Fruit fly (Drosophila melanogaster) whole organism: ENCODE measurements around the gene CG9961.

Experiments
- CG8478 ChIP-seq: fragments of >200 bp; optimal IDR thresholded peaks from 2 replicates; lab custom pipeline; 2018; ENCODE audit warnings: inconsistent platforms
- Dll ChIP-seq: fragments of >200 bp; optimal IDR thresholded peaks from 2 replicates; lab custom pipeline; 2017
- EcR ChIP-seq, 2 experiments: fragments of >200 bp; optimal IDR thresholded peaks; 2 replicates each; lab custom pipeline; 2017; ENCODE audit warnings: missing biosample characterization in 2 of 2, missing genetic modification characterization in 2 of 2, missing genetic modification reagents in 2 of 2
- psq ChIP-seq: fragments of >200 bp; optimal IDR thresholded peaks from 2 replicates; lab custom pipeline; 2017
- usp ChIP-seq: fragments of >200 bp; optimal IDR thresholded peaks from 2 replicates; lab custom pipeline; 2017; ENCODE audit warnings: missing biosample characterization, missing genetic modification characterization, mixed read lengths

DNA sequence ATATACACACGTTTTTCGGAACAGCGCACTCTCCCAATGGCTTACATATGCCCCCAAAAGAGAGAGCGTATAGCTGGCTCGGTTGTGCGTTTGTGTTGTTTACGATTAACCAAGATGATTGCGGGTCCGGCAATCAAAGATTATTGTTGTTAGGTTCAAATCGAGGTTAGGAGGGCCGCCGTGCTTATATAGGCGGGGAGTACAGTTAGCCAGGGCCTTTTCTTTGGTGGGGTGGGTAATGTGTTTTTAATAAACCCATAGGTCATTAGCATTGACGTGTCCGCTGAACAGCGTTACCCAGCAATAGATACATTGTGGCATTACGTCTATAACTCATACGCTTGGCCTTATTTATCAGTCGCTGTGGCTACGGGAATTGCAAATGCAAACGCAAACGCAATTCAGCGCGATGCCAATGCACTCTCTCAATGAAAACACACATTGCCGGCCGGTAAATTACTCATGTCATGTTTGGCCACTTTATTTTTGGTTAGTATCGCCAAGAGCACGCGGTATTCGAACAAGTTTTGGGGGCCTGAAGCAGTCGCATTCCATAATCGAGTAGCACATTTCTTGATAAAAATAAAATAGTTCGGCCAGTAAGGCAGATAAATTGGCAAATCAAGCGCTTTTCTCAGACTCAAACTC lies 9.2 kb upstream of the CG9961 start:
- TF ChIP-seq EcR (GFP tag; optimal IDR thresholded peaks at IDR 0.05; lab: Kevin White, UChicago) = peak in 1 of 2 experiments; percentile 67
- no peak for TF ChIP-seq psq (lab: Kevin White, UChicago)
- no peak for TF ChIP-seq CG8478 (lab: Kevin White, UChicago)
- no peak for TF ChIP-seq usp (GFP tag; lab: Kevin White, UChicago)
- TF ChIP-seq Dll (lab: Kevin White, UChicago) = no peak
